Worm (Caenorhabditis elegans): Measurements from ENCODE around the gene best-9.

The best-9 gene

ce11 chrIV:6556624-6557368 lies 3.7 kb upstream of the best-9 start, which contains the start of gene try-3 (continued):
- TF ChIP-seq ZK337.2 (GFP tag; IDR thresholded peaks at IDR 0.05) (0 out of 2 replicates have a peak, but pooled peaks have one; percentile 14), Y48G9A.11 (GFP tag; IDR thresholded peaks at IDR 0.05) (peak; percentile 76), nhr-6 (tag; optimal IDR thresholded peaks at IDR 0.05) (no peak), nhr-25 (tag; optimal IDR thresholded peaks at IDR 0.05; ENCODE audit: borderline replicate concordance, insufficient read depth) (no peak), nhr-42 (GFP tag; IDR thresholded peaks at IDR 0.05) (peak; percentile 71; the same call in 1 of the 2 replicates), dmd-9 (GFP tag; IDR thresholded peaks at IDR 0.05) (peak; percentile 64; the same call in 1 of the 2 replicates), saeg-2 (GFP tag; IDR thresholded peaks at IDR 0.05) (no peak), tag-97 (GFP tag; IDR thresholded peaks at IDR 0.05) (no peak), daf-12 (tag; optimal IDR thresholded peaks at IDR 0.05) (no peak), zfp-3 (GFP tag; conservative IDR thresholded peaks at IDR 0.05) (no peak), mep-1 (tag; optimal IDR thresholded peaks at IDR 0.05) (peak; percentile 82), fkh-10 (GFP tag; optimal IDR thresholded peaks at IDR 0.05) (peak; percentile 68), lin-38 (GFP tag; IDR thresholded peaks at IDR 0.05) (peak; percentile 86), jun-1 (tag; optimal IDR thresholded peaks at IDR 0.05) (no peak), pqm-1 (tag; optimal IDR thresholded peaks at IDR 0.05) (no peak), hif-1 (tag; optimal IDR thresholded peaks at IDR 0.05) (peak in 1 of 2 experiments; percentile 57), lim-7 (GFP tag; IDR thresholded peaks at IDR 0.05) (peak; percentile 97), F49E8.2 (tag; optimal IDR thresholded peaks at IDR 0.05; ENCODE audit: borderline replicate concordance) (peak; percentile 57), Y5F2A.4 (GFP tag; optimal IDR thresholded peaks at IDR 0.05) (peak; percentile 26), lin-15B (tag; optimal IDR thresholded peaks at IDR 0.05) (no peak), nhr-28 (tag; optimal IDR thresholded peaks at IDR 0.05) (peak; percentile 52), nhr-11 (tag; optimal IDR thresholded peaks at IDR 0.05) (no peak), lin-13 (GFP tag; optimal IDR thresholded peaks at IDR 0.05) (peak; percentile 41), nhr-237 (tag; optimal IDR thresholded peaks at IDR 0.05) (no peak), sdz-12 (GFP tag; optimal IDR thresholded peaks at IDR 0.05) (peak; percentile 57), R02D3.7 (tag; optimal IDR thresholded peaks at IDR 0.05) (no peak), ceh-20 (GFP tag; IDR thresholded peaks at IDR 0.05) (peak; percentile 60; the same call in 1 of the 2 replicates), aly-2 (tag; optimal IDR thresholded peaks at IDR 0.05) (no peak), fos-1 (tag; optimal IDR thresholded peaks at IDR 0.05) (no peak), ceh-82 (tag; optimal IDR thresholded peaks at IDR 0.05) (no peak), spr-1 (tag; optimal IDR thresholded peaks at IDR 0.05) (peak; percentile 11), mes-2 (tag; optimal IDR thresholded peaks at IDR 0.05; ENCODE audit: poor library complexity, severe bottlenecking) (peak; percentile 85), aha-1 (tag) (peak; percentile 58), F10B5.3 (tag; optimal IDR thresholded peaks at IDR 0.05) (peak; percentile 17), set-16 (GFP tag; IDR thresholded peaks at IDR 0.05) (no peak; the same call in none of the 2 replicates), vab-7 (GFP tag; IDR thresholded peaks at IDR 0.05) (peak; percentile 84), dpl-1 (GFP tag; optimal IDR thresholded peaks at IDR 0.05) (peak; percentile 49), lin-29 (GFP tag; IDR thresholded peaks at IDR 0.05) (no peak), zip-2 (tag; optimal IDR thresholded peaks at IDR 0.05) (peak; percentile 40), mxl-3 (GFP tag; optimal IDR thresholded peaks at IDR 0.05) (peak; percentile 49), daf-19 (GFP tag; conservative IDR thresholded peaks at IDR 0.05) (no peak), lsy-2 (tag; optimal IDR thresholded peaks at IDR 0.05) (peak in 1 of 2 experiments; percentile 67), rbr-2 (tag; optimal IDR thresholded peaks at IDR 0.05) (peak; percentile 66), attf-4 (tag; optimal IDR thresholded peaks at IDR 0.05) (no peak), egl-43 (GFP tag; IDR thresholded peaks at IDR 0.05) (no peak), F44E2.7 (GFP tag; IDR thresholded peaks at IDR 0.05) (peak; percentile 60; the same call in 1 of the 2 replicates), nhr-48 (tag; optimal IDR thresholded peaks at IDR 0.05) (peak; percentile 34), Y75B8A.6 (GFP tag; IDR thresholded peaks at IDR 0.05) (peak; percentile 71; the same call in 1 of the 2 replicates), ama-1 (optimal IDR thresholded peaks at IDR 0.05) (no peak), nhr-102 (tag; optimal IDR thresholded peaks at IDR 0.05) (peak; percentile 46)
